Fruit fly (Drosophila melanogaster) whole organism, embryonic: ENCODE results near the gene CG11085.

Experiments
- Atf6 ChIP-seq: fragments of 200-800 bp; sonication (Bioruptor generic); IDR thresholded peaks from 2 replicates; pipeline ENCODE4 v1.3.6; 2022; ENCODE audit warnings: missing biosample characterization, missing genetic modification characterization
- CG11085 ChIP-seq: fragments of 200-800 bp; sonication (Bioruptor generic); IDR thresholded peaks from 2 replicates; pipeline ENCODE4 v1.3.6; 2022; ENCODE audit warnings: missing biosample characterization, missing genetic modification characterization
- CG11247 ChIP-seq: fragments of 200-800 bp; sonication (Bioruptor generic); IDR thresholded peaks from 2 replicates; pipeline ENCODE4 v1.3.6; 2022; ENCODE audit warnings: missing biosample characterization, missing genetic modification characterization
- CG11696 ChIP-seq: fragments of 200-800 bp; sonication (Bioruptor generic); IDR thresholded peaks from 2 replicates; pipeline ENCODE4 v1.3.6; 2022; ENCODE audit warnings: missing biosample characterization, missing genetic modification characterization
- CG12659 ChIP-seq: fragments of 200-800 bp; sonication (Bioruptor generic); optimal IDR thresholded peaks from 3 replicates; lab custom pipeline; 2017; ENCODE audit warnings: mild to moderate bottlenecking, missing biosample characterization, missing genetic modification reagents, missing genetic modification characterization
- CG13775 ChIP-seq: fragments of 200-800 bp; sonication (Bioruptor generic); optimal IDR thresholded peaks from 3 replicates; lab custom pipeline; 2017; ENCODE audit warnings: missing biosample characterization, mild to moderate bottlenecking, missing genetic modification characterization
- CG14050 ChIP-seq: fragments of 200-800 bp; sonication (Bioruptor generic); IDR thresholded peaks from 3 replicates; pipeline ENCODE4 v1.3.6; 2022; ENCODE audit warnings: missing biosample characterization, missing genetic modification characterization
- CG15601 ChIP-seq: fragments of 200-800 bp; sonication (Bioruptor generic); optimal IDR thresholded peaks from 3 replicates; lab custom pipeline; 2019; ENCODE audit warnings: missing biosample characterization, mild to moderate bottlenecking, missing genetic modification characterization, moderate library complexity
- CG1603 ChIP-seq: fragments of 200-800 bp; sonication (Bioruptor generic); optimal IDR thresholded peaks from 2 replicates; lab custom pipeline; 2019; ENCODE audit warnings: missing biosample characterization, mild to moderate bottlenecking, missing genetic modification characterization, moderate library complexity
- CG17912 ChIP-seq: fragments of 200-800 bp; sonication (Bioruptor generic); optimal IDR thresholded peaks from 2 replicates; lab custom pipeline; 2018; ENCODE audit warnings: missing biosample characterization, mild to moderate bottlenecking, missing genetic modification characterization
- CG2116 ChIP-seq: fragments of 200-800 bp; sonication (Bioruptor generic); optimal IDR thresholded peaks from 3 replicates; lab custom pipeline; 2018; ENCODE audit warnings: missing biosample characterization, mild to moderate bottlenecking, missing genetic modification characterization
- CG2199 ChIP-seq: fragments of 200-800 bp; sonication (Bioruptor generic); IDR thresholded peaks from 3 replicates; pipeline ENCODE4 v1.3.6; 2022; ENCODE audit warnings: missing biosample characterization, missing genetic modification characterization
- CG3163 ChIP-seq: fragments of 200-800 bp; sonication (Bioruptor generic); optimal IDR thresholded peaks from 3 replicates; lab custom pipeline; 2016; ENCODE audit warnings: missing biosample characterization, missing genetic modification characterization
- CG33213 ChIP-seq: fragments of 200-800 bp; sonication (Bioruptor generic); optimal IDR thresholded peaks from 3 replicates; lab custom pipeline; 2016; ENCODE audit warnings: missing biosample characterization, missing genetic modification characterization
- CG34376 ChIP-seq: fragments of 200-800 bp; sonication (Bioruptor generic); optimal IDR thresholded peaks from 2 replicates; lab custom pipeline; 2018; ENCODE audit warnings: missing biosample characterization, mild to moderate bottlenecking, missing genetic modification characterization
- CG34422 ChIP-seq: fragments of 200-800 bp; sonication (Bioruptor generic); IDR thresholded peaks from 3 replicates; pipeline ENCODE4 v1.3.6; 2022; ENCODE audit warnings: missing biosample characterization, missing genetic modification characterization
- CG42726 ChIP-seq: fragments of 200-800 bp; sonication (Bioruptor generic); IDR thresholded peaks from 2 replicates; pipeline ENCODE4 v1.3.6; 2022; ENCODE audit warnings: missing biosample characterization, missing genetic modification characterization; ENCODE audit not compliant: partially characterized antibody
- CG6689 ChIP-seq: fragments of 200-800 bp; sonication (Bioruptor generic); IDR thresholded peaks from 2 replicates; pipeline ENCODE4 v1.3.6; 2022; ENCODE audit warnings: missing biosample characterization, missing genetic modification characterization
- CG8290 ChIP-seq, 3 experiments: fragments of 200-800 bp; sonication (Bioruptor generic); optimal IDR thresholded peaks; 2 replicates each; lab custom pipeline; 2016 to 2019; ENCODE audit warnings: missing biosample characterization in 3 of 3, missing genetic modification characterization in 3 of 3, mild to moderate bottlenecking in 2 of 3, moderate library complexity in 1 of 3
- CG8924 ChIP-seq: fragments of 200-800 bp; optimal IDR thresholded peaks from 3 replicates; lab custom pipeline; 2019; ENCODE audit warnings: missing biosample characterization, mild to moderate bottlenecking, missing genetic modification characterization, moderate library complexity
- Camta ChIP-seq: fragments of 200-800 bp; sonication (Bioruptor generic); optimal IDR thresholded peaks from 2 replicates; lab custom pipeline; 2016; ENCODE audit warnings: missing biosample characterization, missing genetic modification characterization
- CoRest ChIP-seq: fragments of 200-800 bp; sonication (Bioruptor generic); optimal IDR thresholded peaks from 3 replicates; lab custom pipeline; 2018; ENCODE audit warnings: missing biosample characterization, mild to moderate bottlenecking, missing genetic modification characterization, moderate library complexity
- Dbx ChIP-seq: fragments of 200-800 bp; sonication (Bioruptor generic); IDR thresholded peaks from 3 replicates; pipeline ENCODE4 v1.3.6; 2022; ENCODE audit warnings: missing biosample characterization, missing genetic modification characterization
- Dp ChIP-seq: fragments of 200-800 bp; sonication (Bioruptor generic); optimal IDR thresholded peaks from 2 replicates; lab custom pipeline; 2018; ENCODE audit warnings: missing biosample characterization, mild to moderate bottlenecking, missing genetic modification characterization, moderate library complexity
- E2f2 ChIP-seq: fragments of 200-800 bp; sonication (Bioruptor generic); IDR thresholded peaks from 2 replicates; pipeline ENCODE4 v1.3.6; 2022; ENCODE audit warnings: missing biosample characterization, missing genetic modification characterization
- HLH54F ChIP-seq: fragments of 200-800 bp; sonication (Bioruptor generic); optimal IDR thresholded peaks from 3 replicates; lab custom pipeline; 2016; ENCODE audit warnings: missing biosample characterization, missing genetic modification characterization
- HmgD ChIP-seq: fragments of 200-800 bp; sonication (Bioruptor generic); optimal IDR thresholded peaks from 3 replicates; lab custom pipeline; 2016; ENCODE audit warnings: missing biosample characterization, missing genetic modification characterization
- Lhr ChIP-seq: fragments of 200-800 bp; sonication (Bioruptor generic); optimal IDR thresholded peaks from 3 replicates; lab custom pipeline; 2017; ENCODE audit warnings: mild to moderate bottlenecking, missing biosample characterization, missing genetic modification reagents, missing genetic modification characterization
- PHDP ChIP-seq: fragments of 200-800 bp; sonication (Bioruptor generic); optimal IDR thresholded peaks from 3 replicates; lab custom pipeline; 2018; ENCODE audit warnings: missing biosample characterization, mild to moderate bottlenecking, missing genetic modification characterization, moderate library complexity
- Sin3A ChIP-seq: fragments of >200 bp; optimal IDR thresholded peaks from 2 replicates; lab custom pipeline; 2018
- Sry-β ChIP-seq: fragments of 200-800 bp; sonication (Bioruptor generic); optimal IDR thresholded peaks from 2 replicates; lab custom pipeline; 2018; ENCODE audit warnings: missing biosample characterization, mild to moderate bottlenecking, missing genetic modification characterization, moderate library complexity
- ato ChIP-seq: fragments of 200-800 bp; sonication (Bioruptor generic); IDR thresholded peaks from 2 replicates; pipeline ENCODE4 v1.3.6; 2022; ENCODE audit warnings: missing biosample characterization, missing genetic modification characterization; ENCODE audit not compliant: partially characterized antibody
- eve ChIP-seq, 2 experiments: fragments of >200 bp; optimal IDR thresholded peaks; 2 replicates each; lab custom pipeline; 2017; ENCODE audit warnings: missing biosample characterization in 2 of 2, missing genetic modification characterization in 2 of 2
- fu2 ChIP-seq: fragments of 200-800 bp; sonication (Bioruptor generic); optimal IDR thresholded peaks from 2 replicates; lab custom pipeline; 2016; ENCODE audit warnings: missing biosample characterization, missing genetic modification characterization
- gce ChIP-seq: fragments of 200-800 bp; sonication (Bioruptor generic); IDR thresholded peaks from 3 replicates; pipeline ENCODE4 v1.3.6; 2022; ENCODE audit warnings: missing biosample characterization, missing genetic modification characterization
- gcm2 ChIP-seq: fragments of 200-800 bp; sonication (Bioruptor generic); optimal IDR thresholded peaks from 2 replicates; lab custom pipeline; 2016; ENCODE audit warnings: missing biosample characterization, missing genetic modification characterization
- hb ChIP-seq: fragments of 200-800 bp; sonication (Bioruptor generic); IDR thresholded peaks from 3 replicates; pipeline ENCODE4 v1.3.6; 2022; ENCODE audit warnings: missing biosample characterization, missing genetic modification characterization; ENCODE audit not compliant: partially characterized antibody
- her ChIP-seq: fragments of 200-800 bp; sonication (Bioruptor generic); optimal IDR thresholded peaks from 2 replicates; lab custom pipeline; 2016; ENCODE audit warnings: missing biosample characterization, missing genetic modification characterization
- knrl ChIP-seq: fragments of 200-800 bp; sonication (Bioruptor generic); IDR thresholded peaks from 3 replicates; pipeline ENCODE4 v1.3.6; 2022; ENCODE audit warnings: missing biosample characterization, missing genetic modification characterization; ENCODE audit not compliant: partially characterized antibody
- otp ChIP-seq: fragments of 200-800 bp; sonication (Bioruptor generic); IDR thresholded peaks from 3 replicates; pipeline ENCODE4, ENCODE4 v1.3.6; 2022; ENCODE audit warnings: missing biosample characterization, missing genetic modification characterization
- pan ChIP-seq, 4 experiments: fragments of >200 bp in 3 of 4; fragments of 200-800 bp in 1 of 4; sonication (Bioruptor generic) in 1 of 4; optimal IDR thresholded peaks in 3 of 4; IDR thresholded peaks in 1 of 4; 2 replicates each; pipeline versions ENCODE4 v1.3.6 to Lab custom; 2017 to 2022; ENCODE audit warnings: missing biosample characterization in 2 of 4, missing genetic modification characterization in 2 of 4, mixed read lengths in 1 of 4
- pzg ChIP-seq: fragments of 200-800 bp; sonication (Bioruptor generic); optimal IDR thresholded peaks from 3 replicates; lab custom pipeline; 2018; ENCODE audit warnings: missing biosample characterization, mild to moderate bottlenecking, missing genetic modification characterization, moderate library complexity
- schlank ChIP-seq: fragments of 200-800 bp; sonication (Bioruptor generic); optimal IDR thresholded peaks from 2 replicates; lab custom pipeline; 2018; ENCODE audit warnings: missing biosample characterization, mild to moderate bottlenecking, missing genetic modification characterization
- sd ChIP-seq: fragments of 200-800 bp; sonication (Bioruptor generic); optimal IDR thresholded peaks from 3 replicates; lab custom pipeline; 2018; ENCODE audit warnings: missing biosample characterization, mild to moderate bottlenecking, missing genetic modification characterization, moderate library complexity
- sob ChIP-seq: fragments of 200-800 bp; sonication (Bioruptor generic); IDR thresholded peaks from 2 replicates; pipeline ENCODE4 v1.3.6; 2022; ENCODE audit warnings: missing biosample characterization, missing genetic modification characterization
- sr ChIP-seq: fragments of 200-800 bp; sonication (Bioruptor generic); IDR thresholded peaks from 3 replicates; pipeline ENCODE4 v1.3.6; 2022; ENCODE audit warnings: missing biosample characterization, missing genetic modification characterization
- wek ChIP-seq: fragments of 200-800 bp; sonication (Bioruptor generic); optimal IDR thresholded peaks from 3 replicates; lab custom pipeline; 2018; ENCODE audit warnings: missing biosample characterization, mild to moderate bottlenecking, missing genetic modification characterization, moderate library complexity
- zfh1 ChIP-seq: fragments of 200-800 bp; sonication (Bioruptor generic); IDR thresholded peaks from 3 replicates; pipeline ENCODE4 v1.3.6; 2022; ENCODE audit warnings: missing biosample characterization, missing genetic modification characterization

Gene CG11085

dm6 chrX:12658999-12659560, 43.0 kb downstream of the CG11085 start, which contains the start of gene Tis11 (continued):
- TF ChIP-seq CG11085 (GFP tag; lab: Robert Waterston, UW): peak; percentile 42; the same call in 1 of the 2 replicates
- TF ChIP-seq CG11696: peak; percentile 23; the same call in 1 of the 2 replicates
- peak; percentile 1 for TF ChIP-seq CG33213 (GFP tag; lab: Kevin White, UChicago)
- TF ChIP-seq zfh1: 0 out of 3 replicates have a peak, but pooled peaks have one; percentile 38
- TF ChIP-seq CG14050: no peak
- peak; percentile 20 for TF ChIP-seq sd (tag; lab: Kevin White, UChicago)
- TF ChIP-seq HLH54F (GFP tag; lab: Kevin White, UChicago): peak; percentile 4
- TF ChIP-seq pzg (GFP tag; lab: Kevin White, UChicago): peak; percentile 86
- peak; percentile 57 for TF ChIP-seq ato (GFP tag; lab: Robert Waterston, UW)
- TF ChIP-seq CG2199: 0 out of 3 replicates have a peak, but pooled peaks have one; percentile 21
- TF ChIP-seq CG12659 (GFP tag; lab: Kevin White, UChicago): peak; percentile 66
- peak; percentile 69; the same call in 1 of the 2 replicates for TF ChIP-seq CG42726 (GFP tag; lab: Robert Waterston, UW)
- peak; percentile 88 for TF ChIP-seq Sin3A (lab: Kevin White, UChicago)
- no peak for TF ChIP-seq CG8290 (GFP tag; optimal IDR thresholded peaks at IDR 0.05; lab: Kevin White, UChicago)
- TF ChIP-seq CG8290 (tag; optimal IDR thresholded peaks at IDR 0.05; lab: Kevin White, UChicago): peak in 1 of 2 experiments; percentile 55
- TF ChIP-seq otp (GFP tag; lab: Robert Waterston, UW): 0 out of 3 replicates have a peak, but pooled peaks have one; percentile 24
- TF ChIP-seq knrl (GFP tag; lab: Robert Waterston, UW): peak; percentile 47; the same call in 1 of the 3 replicates
- no peak for TF ChIP-seq hb (GFP tag; lab: Robert Waterston, UW)
- TF ChIP-seq her: peak; percentile 32
- peak; percentile 10 for TF ChIP-seq CG15601 (tag; lab: Kevin White, UChicago)
- TF ChIP-seq Sry-β (GFP tag; lab: Kevin White, UChicago): no peak
- TF ChIP-seq CG1603 (tag; lab: Kevin White, UChicago): peak; percentile 55
- TF ChIP-seq schlank: no peak
- TF ChIP-seq fu2 (GFP tag; lab: Kevin White, UChicago): no peak
- peak; percentile 22 for TF ChIP-seq PHDP (tag; lab: Kevin White, UChicago)
- peak; percentile 71 for TF ChIP-seq CG2116 (GFP tag; lab: Kevin White, UChicago)
- TF ChIP-seq E2f2 (GFP tag; lab: Robert Waterston, UW): peak; percentile 82
- peak; percentile 58 for TF ChIP-seq CG34376
- TF ChIP-seq CoRest (tag; lab: Kevin White, UChicago): no peak
- TF ChIP-seq CG6689 (GFP tag; lab: Robert Waterston, UW): no peak
- peak; percentile 83 for TF ChIP-seq Dp
- peak; percentile 35; the same call in 1 of the 2 replicates for TF ChIP-seq sob
- 0 out of 2 replicates have a peak, but pooled peaks have one; percentile 19 for TF ChIP-seq Atf6 (GFP tag; lab: Robert Waterston, UW)
- TF ChIP-seq gce (GFP tag; lab: Robert Waterston, UW): no peak
- TF ChIP-seq CG17912: no peak
- TF ChIP-seq Lhr (GFP tag; lab: Kevin White, UChicago): peak; percentile 93
- peak; percentile 1 for TF ChIP-seq CG13775 (GFP tag; lab: Kevin White, UChicago)
- TF ChIP-seq Camta (GFP tag; lab: Kevin White, UChicago): no peak
- TF ChIP-seq sr (GFP tag; lab: Robert Waterston, UW): peak; percentile 23; the same call in 1 of the 3 replicates
- TF ChIP-seq CG11247 (GFP tag; lab: Robert Waterston, UW): 0 out of 2 replicates have a peak, but pooled peaks have one; percentile 11
- TF ChIP-seq CG8924 (tag; lab: Kevin White, UChicago): peak; percentile 19
- peak; percentile 0 for TF ChIP-seq CG3163 (GFP tag; lab: Kevin White, UChicago)
- TF ChIP-seq Dbx (GFP tag; lab: Robert Waterston, UW): 0 out of 3 replicates have a peak, but pooled peaks have one; percentile 28
- TF ChIP-seq HmgD (GFP tag; lab: Kevin White, UChicago): peak; percentile 62
- TF ChIP-seq eve (GFP tag; optimal IDR thresholded peaks at IDR 0.05; lab: Kevin White, UChicago): no peak
- peak; percentile 34; the same call in 1 of the 3 replicates for TF ChIP-seq CG34422 (GFP tag; lab: Robert Waterston, UW)
- TF ChIP-seq pan (optimal IDR thresholded peaks at IDR 0.05; lab: Kevin White, UChicago): no peak
- peak in 1 of 2 experiments; percentile 30 for TF ChIP-seq pan (GFP tag; optimal IDR thresholded peaks at IDR 0.05 in 1 of 2, IDR thresholded peaks at IDR 0.05 in 1 of 2)
- peak; percentile 31 for TF ChIP-seq wek (GFP tag; lab: Kevin White, UChicago)
- TF ChIP-seq gcm2: peak; percentile 9
